Worm (Caenorhabditis elegans) whole organism, L2 larva: ENCODE data around the gene srlf-37.

ENCODE experiments used
- ceh-82 ChIP-seq: fragments of 150-350 bp; optimal IDR thresholded peaks from 2 replicates; lab custom pipeline; 2014; ENCODE audit warnings: missing biosample characterization, missing genetic modification characterization
- lin-39 ChIP-seq: fragments of 150-350 bp; optimal IDR thresholded peaks from 2 replicates; lab custom pipeline; 2014; ENCODE audit warnings: missing biosample characterization, missing genetic modification reagents, missing genetic modification characterization
- ztf-11 ChIP-seq: sonication (generic microtip); optimal IDR thresholded peaks from 2 replicates; lab custom pipeline; 2017; ENCODE audit warnings: missing biosample characterization, missing genetic modification characterization
- ztf-4 ChIP-seq: fragments of 150-350 bp; optimal IDR thresholded peaks from 2 replicates; lab custom pipeline; 2014; ENCODE audit warnings: missing biosample characterization, missing genetic modification characterization

ce11 chrV:646129-646528, 42.1 kb upstream of the srlf-37 start, which contains the start of gene F48G7.12:
- TF ChIP-seq lin-39 (tag; lab: Kevin White, UChicago) (no peak), ztf-4 (no peak), ceh-82 (tag; lab: Kevin White, UChicago) (no peak), ztf-11 (tag; lab: Kevin White, UChicago) (no peak)
